Worm (Caenorhabditis elegans): Measurements from ENCODE around the gene Y17D7B.4.

DNA sequence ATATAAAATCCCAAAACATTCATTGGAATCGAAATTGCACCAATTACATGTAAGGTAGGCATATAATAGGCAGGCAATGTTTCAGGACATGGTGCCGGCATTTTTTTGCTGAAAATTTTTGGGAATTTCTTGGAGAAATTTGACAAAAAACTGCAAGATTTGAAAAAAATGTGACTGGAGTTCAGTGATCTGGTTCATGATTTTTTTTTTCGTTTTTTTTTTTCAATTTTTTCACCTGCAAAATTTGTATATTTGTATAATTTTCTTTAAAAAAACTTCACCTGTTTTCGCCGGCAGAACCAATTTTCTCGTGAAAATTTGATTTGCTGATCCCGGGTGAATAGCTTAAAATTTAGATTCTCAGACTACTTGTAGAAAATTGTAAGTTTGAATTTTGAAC is 29.9 kb upstream of the Y17D7B.4 start, which contains the start of gene sri-10:
- TF ChIP-seq lin-29 (GFP tag; IDR thresholded peaks at IDR 0.05) (no peak), ztf-11 (tag; optimal IDR thresholded peaks at IDR 0.05) (no peak), egl-43 (GFP tag; IDR thresholded peaks at IDR 0.05) (no peak), nhr-25 (tag; optimal IDR thresholded peaks at IDR 0.05; ENCODE audit: borderline replicate concordance, insufficient read depth) (no peak), lin-15B (tag; optimal IDR thresholded peaks at IDR 0.05) (no peak), aha-1 (tag) (no peak), F26F4.8 (GFP tag; conservative IDR thresholded peaks at IDR 0.05) (no peak)

Data from whole organism, L4 larva.